Worm (Caenorhabditis elegans) whole organism, young adult: ENCODE data around the gene rga-9.
A peak's percentile ranks its signal among the peaks of the same experiment; 100 is the strongest.

Experiments used
- C17E4.6 ChIP-seq: fragments of 200-800 bp; sonication (Bioruptor generic); IDR thresholded peaks from 2 replicates; pipeline ENCODE4 v1.3.6; 2022; ENCODE audit warnings: missing genetic modification reagents, missing genetic modification characterization, missing compliant biosample characterization
- F10E7.11 ChIP-seq: sonication (generic microtip); optimal IDR thresholded peaks from 2 replicates; lab custom pipeline; 2017; ENCODE audit warnings: mild to moderate bottlenecking, missing genetic modification characterization, moderate library complexity, missing compliant biosample characterization
- F57C9.4 ChIP-seq: sonication (generic microtip); optimal IDR thresholded peaks from 2 replicates; lab custom pipeline; 2017; ENCODE audit warnings: mild to moderate bottlenecking, missing genetic modification characterization, missing compliant biosample characterization
- attf-5 ChIP-seq: fragments of 200-800 bp; sonication (Bioruptor generic); optimal IDR thresholded peaks from 2 replicates; lab custom pipeline; 2018; ENCODE audit warnings: mild to moderate bottlenecking, missing genetic modification characterization, missing compliant biosample characterization
- cebp-1 ChIP-seq, 2 experiments: fragments of 200-800 bp in 1 of 2; sonication (Bioruptor generic) in 1 of 2; sonication (generic microtip) in 1 of 2; IDR thresholded peaks in 1 of 2; optimal IDR thresholded peaks in 1 of 2; 2 replicates each; pipeline versions ENCODE4 v1.3.6 to Lab custom; 2017 to 2022; ENCODE audit warnings: missing compliant biosample characterization in 2 of 2, missing genetic modification characterization in 2 of 2, mild to moderate bottlenecking in 1 of 2, missing genetic modification reagents in 1 of 2, moderate library complexity in 1 of 2
- ceh-100 ChIP-seq: fragments of 200-800 bp; sonication (Bioruptor generic); IDR thresholded peaks from 2 replicates; pipeline ENCODE4 v1.3.6; 2022; ENCODE audit warnings: missing genetic modification reagents, missing genetic modification characterization, missing compliant biosample characterization
- ceh-79 ChIP-seq: sonication (generic microtip); optimal IDR thresholded peaks from 2 replicates; lab custom pipeline; 2017; ENCODE audit warnings: mild to moderate bottlenecking, missing genetic modification characterization, missing compliant biosample characterization
- die-1 ChIP-seq: sonication (generic microtip); optimal IDR thresholded peaks from 2 replicates; lab custom pipeline; 2016; ENCODE audit warnings: missing genotype, mild to moderate bottlenecking, missing genetic modification characterization, missing compliant biosample characterization
- egrh-3 ChIP-seq: fragments of 200-800 bp; sonication (Bioruptor generic); IDR thresholded peaks from 2 replicates; pipeline ENCODE4 v1.3.6; 2022; ENCODE audit warnings: missing genetic modification reagents, missing genetic modification characterization, missing compliant biosample characterization
- him-1 ChIP-seq: sonication (generic microtip); optimal IDR thresholded peaks from 2 replicates; lab custom pipeline; 2016; ENCODE audit warnings: missing genotype, missing genetic modification reagents, missing genetic modification characterization, missing compliant biosample characterization
- hlh-12 ChIP-seq: sonication (generic microtip); optimal IDR thresholded peaks from 2 replicates; lab custom pipeline; 2016; ENCODE audit warnings: missing genetic modification characterization, missing compliant biosample characterization
- madf-6 ChIP-seq: fragments of 200-800 bp; sonication (Bioruptor generic); IDR thresholded peaks from 2 replicates; pipeline ENCODE4 v1.3.6; 2022; ENCODE audit warnings: missing genetic modification reagents, missing genetic modification characterization, missing compliant biosample characterization
- nhr-80 ChIP-seq: sonication (generic microtip); optimal IDR thresholded peaks from 2 replicates; lab custom pipeline; 2016; ENCODE audit warnings: missing genetic modification characterization, missing compliant biosample characterization
- rpc-1 ChIP-seq, 2 experiments: fragments of 150-350 bp in 1 of 2; sonication (generic microtip) in 1 of 2; optimal IDR thresholded peaks; 2 replicates each; lab custom pipeline; 2014 to 2018; ENCODE audit warnings: missing biosample characterization in 1 of 2, missing genetic modification characterization in 1 of 2, missing genetic modification reagents in 1 of 2, missing genotype in 1 of 2
- sea-2 ChIP-seq: fragments of 200-800 bp; sonication (Bioruptor generic); IDR thresholded peaks from 2 replicates; pipeline ENCODE4 v1.3.6; 2022; ENCODE audit warnings: missing genetic modification characterization, missing compliant biosample characterization
- sptf-2 ChIP-seq: fragments of 200-800 bp; sonication (Bioruptor generic); optimal IDR thresholded peaks from 2 replicates; lab custom pipeline; 2018; ENCODE audit warnings: mild to moderate bottlenecking, missing genetic modification characterization, missing compliant biosample characterization
- tbx-9 ChIP-seq: sonication (generic microtip); optimal IDR thresholded peaks from 2 replicates; lab custom pipeline; 2016; ENCODE audit warnings: borderline replicate concordance, missing genetic modification characterization, inconsistent platforms, missing compliant biosample characterization
- unc-62 ChIP-seq: fragments of 150-350 bp; optimal IDR thresholded peaks from 2 replicates; lab custom pipeline; 2014; ENCODE audit warnings: missing biosample characterization, missing genetic modification reagents, missing genetic modification characterization
- zfh-2 ChIP-seq: fragments of 200-800 bp; sonication (Bioruptor generic); conservative IDR thresholded peaks from 2 replicates; pipeline ENCODE4 v1.3.6; 2022; ENCODE audit warnings: missing genetic modification reagents, missing genetic modification characterization, missing compliant biosample characterization
- ztf-18 ChIP-seq: sonication (generic microtip); optimal IDR thresholded peaks from 2 replicates; lab custom pipeline; 2016; ENCODE audit warnings: missing genotype, mild to moderate bottlenecking, missing genetic modification characterization, missing compliant biosample characterization
- ztf-3 ChIP-seq: fragments of 200-800 bp; sonication (Bioruptor generic); optimal IDR thresholded peaks from 2 replicates; lab custom pipeline; 2018; ENCODE audit warnings: mild to moderate bottlenecking, missing genetic modification characterization, missing compliant biosample characterization

rga-9 gene

DNA sequence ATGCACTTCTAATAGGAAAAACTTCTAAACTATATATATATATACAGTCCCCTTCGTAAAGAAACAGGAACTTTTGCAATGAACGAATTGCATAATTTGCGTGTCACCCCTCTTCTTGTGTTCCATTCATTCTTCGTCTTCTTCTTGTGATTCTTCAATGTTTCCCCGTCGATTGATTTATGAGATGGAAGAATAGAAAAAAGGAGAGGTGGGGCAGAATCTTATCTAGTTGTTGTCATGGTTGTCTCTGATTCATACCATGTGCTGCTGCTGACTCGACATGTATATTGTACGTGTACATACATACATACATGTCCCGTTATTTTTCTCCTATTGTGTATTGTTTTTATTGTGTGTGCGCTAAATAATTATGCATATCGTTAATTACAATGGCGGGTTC lies 2.1 kb upstream of the rga-9 start:
- TF ChIP-seq F10E7.11 (tag; lab: Kevin White, UChicago) (no peak), ceh-100 (GFP tag; lab: Robert Waterston, UW) (no peak), F57C9.4 (tag; lab: Kevin White, UChicago) (no peak), him-1 (tag; lab: Kevin White, UChicago) (no peak), C17E4.6 (no peak), cebp-1 (GFP tag; IDR thresholded peaks at IDR 0.05; lab: Robert Waterston, UW) (no peak), cebp-1 (tag; optimal IDR thresholded peaks at IDR 0.05; lab: Kevin White, UChicago) (no peak), rpc-1 (optimal IDR thresholded peaks at IDR 0.05; lab: Kevin White, UChicago) (peak; percentile 15), rpc-1 (tag; optimal IDR thresholded peaks at IDR 0.05; lab: Kevin White, UChicago) (peak; percentile 45), unc-62 (GFP tag; lab: Kevin White, UChicago) (no peak)
- TF ChIP-seq, all 124 proteins: peak for 1

DNA sequence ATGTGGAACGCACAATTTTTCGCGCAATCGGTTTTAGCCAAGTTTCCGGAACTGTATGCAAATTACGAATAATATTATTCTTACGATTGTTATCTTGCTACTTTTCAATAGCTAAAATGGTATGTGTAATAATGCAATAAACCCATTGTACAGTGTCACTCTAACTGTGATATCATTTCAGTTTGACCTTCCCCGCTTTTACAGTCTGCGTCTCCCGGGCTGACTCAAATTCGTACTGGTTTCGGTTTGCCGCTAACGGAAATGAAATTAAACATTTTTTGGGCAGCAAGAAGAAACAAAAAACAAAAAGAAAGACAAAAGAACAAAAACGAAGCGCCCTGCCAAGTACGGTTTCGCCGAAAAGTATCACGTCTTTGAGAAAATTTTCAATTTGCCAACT lies 1.5 kb upstream of the rga-9 start:
- TF ChIP-seq attf-5 (GFP tag; lab: Kevin White, UChicago), result peak; percentile 14
- no peak for TF ChIP-seq tbx-9 (tag; lab: Kevin White, UChicago)
- TF ChIP-seq ztf-3 (GFP tag; lab: Kevin White, UChicago), result no peak
- TF ChIP-seq madf-6 (GFP tag; lab: Robert Waterston, UW), result no peak
- TF ChIP-seq sptf-2 (GFP tag; lab: Kevin White, UChicago), result no peak
- TF ChIP-seq rpc-1 (optimal IDR thresholded peaks at IDR 0.05; lab: Kevin White, UChicago), result no peak
- peak; percentile 12 for TF ChIP-seq rpc-1 (tag; optimal IDR thresholded peaks at IDR 0.05; lab: Kevin White, UChicago)
- TF ChIP-seq nhr-80 (tag; lab: Kevin White, UChicago), result peak; percentile 58
- no peak for TF ChIP-seq ztf-18 (tag; lab: Kevin White, UChicago)
- TF ChIP-seq hlh-12, result no peak

DNA sequence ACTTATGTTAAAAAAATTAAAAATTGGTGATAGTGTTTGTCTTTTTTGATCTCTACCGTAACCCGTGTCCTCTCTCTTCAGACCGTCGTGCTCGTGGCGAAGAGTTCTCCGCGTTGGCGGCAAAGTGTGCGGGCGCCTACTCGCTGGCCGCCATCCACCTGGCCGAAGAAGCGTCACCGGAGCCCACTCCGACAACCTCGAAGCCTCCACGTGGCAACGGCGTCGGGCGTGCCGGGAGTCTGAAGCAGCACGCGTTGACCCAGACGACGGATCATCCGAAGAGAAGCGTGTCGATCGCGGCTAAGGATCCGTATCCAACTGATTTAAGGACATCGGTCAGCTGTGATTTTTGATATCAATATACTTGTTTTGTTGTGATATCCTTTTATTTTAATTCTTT lies 5.0 kb downstream of the rga-9 start:
- 0 out of 2 replicates have a peak, but pooled peaks have one; percentile 29 for TF ChIP-seq sea-2
- peak; percentile 81; the same call in 1 of the 2 replicates for TF ChIP-seq egrh-3
- TF ChIP-seq zfh-2 (GFP tag; lab: Robert Waterston, UW), result peak; percentile 88
- no peak for TF ChIP-seq die-1 (tag; lab: Kevin White, UChicago)
- peak; percentile 3 for TF ChIP-seq ceh-79
